Worm (Caenorhabditis elegans): ENCODE data around the gene T04A8.8.

DNA sequence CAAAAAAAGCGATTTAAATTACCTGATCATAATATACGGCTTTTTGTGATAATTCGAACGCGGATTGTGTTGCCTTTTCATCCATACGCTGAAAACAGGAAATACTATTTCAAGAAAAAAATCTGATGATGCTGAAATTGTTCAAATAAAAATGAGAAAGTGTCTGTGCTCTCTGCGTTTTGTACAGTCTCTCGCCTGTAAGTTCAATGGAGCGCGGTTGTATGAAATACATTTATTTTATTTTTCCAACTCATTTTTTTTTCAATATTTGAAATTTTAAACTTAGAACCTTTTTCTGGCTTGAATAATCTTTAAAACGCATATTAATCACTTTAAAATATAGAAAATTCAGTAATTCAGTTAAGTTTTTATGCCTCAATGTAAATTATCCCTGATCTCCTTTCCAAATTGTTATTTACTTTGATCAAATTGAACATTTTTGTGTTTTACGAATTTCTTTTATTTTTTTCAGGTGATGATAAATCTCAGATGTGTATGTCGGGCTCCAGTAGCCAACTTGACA is 10.2 kb downstream of the T04A8.8 start, which contains the start of the genes clp-2 and mrpl-16:
- TF ChIP-seq ref-1 (GFP tag; conservative IDR thresholded peaks at IDR 0.05): no peak
- TF ChIP-seq klf-2 (GFP tag; conservative IDR thresholded peaks at IDR 0.05): no peak
- TF ChIP-seq cog-1 (tag; optimal IDR thresholded peaks at IDR 0.05): no peak
- TF ChIP-seq T22C8.4 (GFP tag; IDR thresholded peaks at IDR 0.05): no peak
- no peak for TF ChIP-seq flt-1 (GFP tag; IDR thresholded peaks at IDR 0.05)

Measured in whole organism, midembryonic.